Fruit fly (Drosophila melanogaster): ENCODE results near the gene bdl.

The bdl gene

dm6 chr2L:4332962-4333757, 8.8 kb downstream of the bdl start (continued):
- peak; percentile 13 for TF ChIP-seq MESR4 (GFP tag; optimal IDR thresholded peaks at IDR 0.05)
- TF ChIP-seq ttk (GFP tag; IDR thresholded peaks at IDR 0.05), result peak; percentile 70
- TF ChIP-seq CG17359 (tag; optimal IDR thresholded peaks at IDR 0.05), result peak; percentile 88
- TF ChIP-seq CG7372 (GFP tag; IDR thresholded peaks at IDR 0.05), result peak; percentile 67
- peak; percentile 65 for TF ChIP-seq sim (GFP tag; IDR thresholded peaks at IDR 0.05)
- peak; percentile 87 for TF ChIP-seq Blimp-1 (GFP tag; optimal IDR thresholded peaks at IDR 0.05)
- peak in 1 of 2 experiments; percentile 29 for TF ChIP-seq tll (GFP tag; optimal IDR thresholded peaks at IDR 0.05)
- peak; percentile 97 for TF ChIP-seq Ets65A (GFP tag)
- TF ChIP-seq Nf-YC (tag; optimal IDR thresholded peaks at IDR 0.05), result peak; percentile 51
- TF ChIP-seq fd96Cb (tag; optimal IDR thresholded peaks at IDR 0.05), result peak; percentile 80
- peak; percentile 75 for TF ChIP-seq CG11456 (GFP tag; IDR thresholded peaks at IDR 0.05)
- peak; percentile 73 for TF ChIP-seq CG6272 (GFP tag; IDR thresholded peaks at IDR 0.05)
- TF ChIP-seq Antp (GFP tag; optimal IDR thresholded peaks at IDR 0.05), result peak; percentile 92
- TF ChIP-seq Doc2 (GFP tag; IDR thresholded peaks at IDR 0.05), result no peak
- peak; percentile 78 for TF ChIP-seq CG8359 (GFP tag; optimal IDR thresholded peaks at IDR 0.05; ENCODE audit: borderline replicate concordance)
- TF ChIP-seq sob (GFP tag; IDR thresholded peaks at IDR 0.05), result peak; percentile 83

DNA sequence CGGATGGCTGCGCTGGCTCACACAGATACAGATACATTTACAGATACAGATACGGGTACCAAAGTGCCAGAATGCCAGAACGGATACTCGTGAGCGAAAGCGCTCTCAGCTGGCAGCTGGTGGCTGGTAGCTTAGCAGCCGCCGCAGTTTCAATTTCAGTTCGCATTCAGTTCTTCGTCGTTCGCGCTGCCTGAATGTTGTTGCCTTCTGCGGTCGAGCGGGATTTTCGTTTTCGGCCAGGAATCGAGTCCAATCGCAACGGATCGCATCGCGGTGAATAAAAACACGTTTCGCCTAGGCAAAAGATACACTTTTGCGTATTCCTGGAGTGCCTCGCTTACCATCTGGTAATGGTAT, 9.4 kb downstream of the bdl start, which contains the start of gene Atet:
TSS of gene Atet (plus strand) at position 156 of the 357 bp plus-strand sequence.
- peak; percentile 19; the same call in 1 of the 3 replicates for TF ChIP-seq knrl (GFP tag; IDR thresholded peaks at IDR 0.05; ENCODE audit: partially characterized antibody)
- TF ChIP-seq Dref (GFP tag; IDR thresholded peaks at IDR 0.05), result 0 out of 2 replicates have a peak, but pooled peaks have one; percentile 26
- TF ChIP-seq Mrtf (GFP tag; IDR thresholded peaks at IDR 0.05), result no peak
- no peak for TF ChIP-seq trh (GFP tag; optimal IDR thresholded peaks at IDR 0.05)
- TF ChIP-seq MBD-R2 (GFP tag; IDR thresholded peaks at IDR 0.05), result no peak
- TF ChIP-seq tin (GFP tag; optimal IDR thresholded peaks at IDR 0.05), result no peak
- no peak for TF ChIP-seq Spps (tag; optimal IDR thresholded peaks at IDR 0.05)
- no peak for TF ChIP-seq en (GFP tag; optimal IDR thresholded peaks at IDR 0.05)
- TF ChIP-seq CG10431 (GFP tag; optimal IDR thresholded peaks at IDR 0.05), result no peak
- TF ChIP-seq dimm (GFP tag; IDR thresholded peaks at IDR 0.05), result no peak
- no peak for TF ChIP-seq exex (tag; optimal IDR thresholded peaks at IDR 0.05)
- no peak for TF ChIP-seq CG14441 (GFP tag; IDR thresholded peaks at IDR 0.05)
- TF ChIP-seq H2.0 (GFP tag; IDR thresholded peaks at IDR 0.05), result no peak
- no peak for TF ChIP-seq h (optimal IDR thresholded peaks at IDR 0.05)
- no peak for TF ChIP-seq ac (GFP tag; optimal IDR thresholded peaks at IDR 0.05)
- TF ChIP-seq crp (GFP tag; optimal IDR thresholded peaks at IDR 0.05), result no peak
- TF ChIP-seq CG4820 (GFP tag; optimal IDR thresholded peaks at IDR 0.05), result no peak
- TF ChIP-seq CG2875 (GFP tag; optimal IDR thresholded peaks at IDR 0.05), result no peak
- TF ChIP-seq tgo (GFP tag; IDR thresholded peaks at IDR 0.05), result no peak
- TF ChIP-seq cg (GFP tag; optimal IDR thresholded peaks at IDR 0.05), result no peak
- TF ChIP-seq Opbp (GFP tag; IDR thresholded peaks at IDR 0.05; ENCODE audit: partially characterized antibody), result peak; percentile 24; the same call in 1 of the 3 replicates
- no peak for TF ChIP-seq Ets97D (GFP tag; optimal IDR thresholded peaks at IDR 0.05)
- peak; percentile 6 for TF ChIP-seq grn (GFP tag; optimal IDR thresholded peaks at IDR 0.05)
- TF ChIP-seq TFAM (GFP tag; optimal IDR thresholded peaks at IDR 0.05), result no peak
- TF ChIP-seq CG2889 (GFP tag; IDR thresholded peaks at IDR 0.05), result 0 out of 3 replicates have a peak, but pooled peaks have one; percentile 1
- no peak for TF ChIP-seq pnt (GFP tag; optimal IDR thresholded peaks at IDR 0.05)
- TF ChIP-seq CG12942 (GFP tag; optimal IDR thresholded peaks at IDR 0.05), result no peak
- no peak for TF ChIP-seq schlank (tag; optimal IDR thresholded peaks at IDR 0.05)
- no peak for TF ChIP-seq dati (GFP tag; IDR thresholded peaks at IDR 0.05)
- no peak for TF ChIP-seq CG1603 (tag; optimal IDR thresholded peaks at IDR 0.05)
- TF ChIP-seq br (optimal IDR thresholded peaks at IDR 0.05), result no peak
- TF ChIP-seq sr (GFP tag; IDR thresholded peaks at IDR 0.05), result peak; percentile 56; the same call in 1 of the 3 replicates
- no peak for TF ChIP-seq Taf1 (GFP tag; IDR thresholded peaks at IDR 0.05)
- no peak for TF ChIP-seq Atf3 (GFP tag; optimal IDR thresholded peaks at IDR 0.05)
- TF ChIP-seq CG3838 (GFP tag; optimal IDR thresholded peaks at IDR 0.05), result no peak

Measured in whole organism, embryonic.